Worm (Caenorhabditis elegans): ENCODE results near the gene cogc-8.

- TF ChIP-seq unc-62 (GFP tag; optimal IDR thresholded peaks at IDR 0.05) (no peak), unc-86 (tag; optimal IDR thresholded peaks at IDR 0.05) (no peak), snpc-4 (tag; optimal IDR thresholded peaks at IDR 0.05) (no peak), ceh-88 (GFP tag; IDR thresholded peaks at IDR 0.05) (no peak), rnt-1 (tag; optimal IDR thresholded peaks at IDR 0.05) (no peak), fos-1 (tag; optimal IDR thresholded peaks at IDR 0.05) (no peak), lin-13 (GFP tag; optimal IDR thresholded peaks at IDR 0.05) (no peak), ztf-11 (tag; optimal IDR thresholded peaks at IDR 0.05) (no peak), hpl-2 (GFP tag; optimal IDR thresholded peaks at IDR 0.05) (no peak), fkh-8 (tag; optimal IDR thresholded peaks at IDR 0.05) (no peak), ceh-63 (GFP tag; optimal IDR thresholded peaks at IDR 0.05) (no peak), ceh-82 (tag; optimal IDR thresholded peaks at IDR 0.05) (no peak), nhr-237 (tag; optimal IDR thresholded peaks at IDR 0.05) (no peak), ztf-4 (tag; optimal IDR thresholded peaks at IDR 0.05) (no peak)
These were observed 43.1 kb downstream of the cogc-8 start, which contains the start of gene best-19 for ce11 chrIV:283347-283746.
